Fruit fly (Drosophila melanogaster) whole organism, pupa: ENCODE data around the gene Fatp1.

Experiments
- CG10348 ChIP-seq: fragments of 200-800 bp; sonication (Bioruptor generic); IDR thresholded peaks from 2 replicates; pipeline ENCODE4 v1.3.6; 2022; ENCODE audit warnings: missing biosample characterization, missing genetic modification characterization
- CG12605 ChIP-seq: fragments of 200-800 bp; sonication (Bioruptor generic); IDR thresholded peaks from 2 replicates; pipeline ENCODE4 v1.3.6; 2022; ENCODE audit warnings: missing biosample characterization, missing genetic modification characterization
- CG13204 ChIP-seq: fragments of 200-800 bp; sonication (Bioruptor generic); optimal IDR thresholded peaks from 2 replicates; lab custom pipeline; 2018; ENCODE audit warnings: missing biosample characterization, mild to moderate bottlenecking, missing genetic modification characterization, moderate library complexity
- CG14655 ChIP-seq: fragments of 200-800 bp; sonication (Bioruptor generic); optimal IDR thresholded peaks from 3 replicates; lab custom pipeline; 2017; ENCODE audit warnings: mild to moderate bottlenecking, missing biosample characterization, missing genetic modification reagents, missing genetic modification characterization
- CG15710 ChIP-seq: fragments of 200-800 bp; sonication (Bioruptor generic); optimal IDR thresholded peaks from 2 replicates; lab custom pipeline; 2018; ENCODE audit warnings: missing biosample characterization, mild to moderate bottlenecking, missing genetic modification characterization, moderate library complexity
- CG17806 ChIP-seq: fragments of 200-800 bp; sonication (Bioruptor generic); optimal IDR thresholded peaks from 2 replicates; lab custom pipeline; 2018; ENCODE audit warnings: missing biosample characterization, mild to moderate bottlenecking, missing genetic modification characterization, moderate library complexity
- CG32121 ChIP-seq: fragments of 200-800 bp; sonication (Bioruptor generic); IDR thresholded peaks from 2 replicates; pipeline ENCODE4 v1.3.6; 2022; ENCODE audit warnings: missing biosample characterization, missing genetic modification characterization
- CG34367 ChIP-seq: fragments of 200-800 bp; sonication (Bioruptor generic); optimal IDR thresholded peaks from 2 replicates; lab custom pipeline; 2018; ENCODE audit warnings: missing biosample characterization, mild to moderate bottlenecking, missing genetic modification characterization
- CG4496 ChIP-seq: fragments of 200-800 bp; sonication (Bioruptor generic); IDR thresholded peaks from 3 replicates; pipeline ENCODE4 v1.3.6; 2022; ENCODE audit warnings: missing biosample characterization, missing genetic modification characterization
- CG8159 ChIP-seq: fragments of 200-800 bp; sonication (Bioruptor generic); optimal IDR thresholded peaks from 3 replicates; lab custom pipeline; 2018; ENCODE audit warnings: missing biosample characterization, mild to moderate bottlenecking, missing genetic modification characterization, moderate library complexity
- CG8301 ChIP-seq: fragments of 200-800 bp; sonication (Bioruptor generic); optimal IDR thresholded peaks from 2 replicates; lab custom pipeline; 2018; ENCODE audit warnings: missing biosample characterization, mild to moderate bottlenecking, missing genetic modification characterization
- CG9948 ChIP-seq: fragments of 200-800 bp; sonication (Bioruptor generic); optimal IDR thresholded peaks from 2 replicates; lab custom pipeline; 2018; ENCODE audit warnings: missing biosample characterization, mild to moderate bottlenecking, missing genetic modification characterization, moderate library complexity
- D1 ChIP-seq: fragments of 200-800 bp; sonication (Bioruptor generic); optimal IDR thresholded peaks from 2 replicates; lab custom pipeline; 2018; ENCODE audit warnings: missing biosample characterization, mild to moderate bottlenecking, missing genetic modification characterization, moderate library complexity
- EcR ChIP-seq: fragments of 200-800 bp; sonication (Bioruptor generic); optimal IDR thresholded peaks from 3 replicates; lab custom pipeline; 2019; ENCODE audit warnings: missing biosample characterization, missing genetic modification characterization, mild to moderate bottlenecking, moderate library complexity, missing genetic modification reagents
- Ets98B ChIP-seq: fragments of 200-800 bp; sonication (Bioruptor generic); IDR thresholded peaks from 2 replicates; pipeline ENCODE4 v1.3.6; 2022; ENCODE audit warnings: missing biosample characterization, missing genetic modification characterization
- Pif1A ChIP-seq: fragments of 200-800 bp; sonication (Bioruptor generic); optimal IDR thresholded peaks from 3 replicates; lab custom pipeline; 2016; ENCODE audit warnings: missing biosample characterization, missing genetic modification characterization
- Pif1B ChIP-seq: fragments of 200-800 bp; sonication (Bioruptor generic); optimal IDR thresholded peaks from 3 replicates; lab custom pipeline; 2016; ENCODE audit warnings: missing biosample characterization, missing genetic modification characterization
- Snoo ChIP-seq: fragments of 200-800 bp; sonication (Bioruptor generic); optimal IDR thresholded peaks from 3 replicates; lab custom pipeline; 2017; ENCODE audit warnings: missing biosample characterization, mild to moderate bottlenecking, missing genetic modification characterization, inconsistent platforms
- fd96Ca ChIP-seq: fragments of 200-800 bp; sonication (Bioruptor generic); IDR thresholded peaks from 3 replicates; pipeline ENCODE4 v1.3.6; 2022; ENCODE audit warnings: missing biosample characterization, missing genetic modification characterization
- gl ChIP-seq: fragments of 200-800 bp; sonication (Bioruptor generic); optimal IDR thresholded peaks from 2 replicates; lab custom pipeline; 2018; ENCODE audit warnings: missing biosample characterization, mild to moderate bottlenecking, missing genetic modification characterization
- rn ChIP-seq: fragments of 200-800 bp; sonication (Bioruptor generic); IDR thresholded peaks from 2 replicates; pipeline ENCODE4 v1.3.6; 2022; ENCODE audit warnings: missing biosample characterization, missing genetic modification characterization

Gene Fatp1

dm6 chr2L:10506557-10507252 is 10.3 kb downstream of the Fatp1 start, which contains the start of the genes Myo31DF and CG6094:
TSS of gene Myo31DF (minus strand) at chr2L:10506779.
TSS of gene CG6094 (plus strand) at chr2L:10507081.
- TF ChIP-seq CG8159 (no peak), CG10348 (GFP tag; lab: Robert Waterston, UW) (no peak), Pif1B (GFP tag; lab: Kevin White, UChicago) (no peak), CG17806 (tag; lab: Kevin White, UChicago) (no peak), CG14655 (no peak), rn (GFP tag; lab: Robert Waterston, UW) (no peak), gl (no peak), EcR (GFP tag; lab: Kevin White, UChicago) (peak; percentile 5), CG32121 (GFP tag; lab: Robert Waterston, UW) (peak; percentile 32; the same call in 1 of the 2 replicates), fd96Ca (GFP tag; lab: Robert Waterston, UW) (no peak), Pif1A (GFP tag; lab: Kevin White, UChicago) (no peak), CG12605 (0 out of 2 replicates have a peak, but pooled peaks have one; percentile 16), CG34367 (tag; lab: Kevin White, UChicago) (no peak), CG4496 (GFP tag; lab: Robert Waterston, UW) (peak; percentile 57; the same call in 2 of the 3 replicates), Ets98B (peak; percentile 10), CG9948 (tag; lab: Kevin White, UChicago) (no peak), D1 (tag; lab: Kevin White, UChicago) (no peak), Snoo (no peak), CG15710 (no peak), CG13204 (GFP tag; lab: Kevin White, UChicago) (no peak), CG8301 (tag; lab: Kevin White, UChicago) (no peak)

dm6 chr2L:10505345-10505744 is 11.7 kb downstream of the Fatp1 start:
- no peak for TF ChIP-seq CG14655
- no peak for TF ChIP-seq CG34367 (tag; lab: Kevin White, UChicago)
- no peak for TF ChIP-seq gl
- no peak for TF ChIP-seq Pif1B (GFP tag; lab: Kevin White, UChicago)
- TF ChIP-seq CG9948 (tag; lab: Kevin White, UChicago): no peak
- no peak for TF ChIP-seq Ets98B
- TF ChIP-seq CG4496 (GFP tag; lab: Robert Waterston, UW): no peak
- TF ChIP-seq rn (GFP tag; lab: Robert Waterston, UW): no peak
- no peak for TF ChIP-seq Snoo
- no peak for TF ChIP-seq EcR (GFP tag; lab: Kevin White, UChicago)
- TF ChIP-seq D1 (tag; lab: Kevin White, UChicago): no peak
- TF ChIP-seq CG32121 (GFP tag; lab: Robert Waterston, UW): no peak
- no peak for TF ChIP-seq CG13204 (GFP tag; lab: Kevin White, UChicago)

- TF ChIP-seq Pif1A (GFP tag; lab: Kevin White, UChicago): peak; percentile 26
- no peak for TF ChIP-seq EcR (GFP tag; lab: Kevin White, UChicago)
- peak; percentile 24; the same call in 1 of the 3 replicates for TF ChIP-seq CG4496 (GFP tag; lab: Robert Waterston, UW)
Measured at dm6 chr2L:10504895-10505294, 12.1 kb downstream of the Fatp1 start.

- TF ChIP-seq Ets98B (no peak), CG14655 (no peak), CG34367 (tag; lab: Kevin White, UChicago) (no peak), gl (no peak), D1 (tag; lab: Kevin White, UChicago) (no peak), CG8159 (no peak), CG4496 (GFP tag; lab: Robert Waterston, UW) (no peak), CG13204 (GFP tag; lab: Kevin White, UChicago) (no peak), Pif1B (GFP tag; lab: Kevin White, UChicago) (no peak), CG15710 (no peak), CG8301 (tag; lab: Kevin White, UChicago) (no peak), Pif1A (GFP tag; lab: Kevin White, UChicago) (no peak), rn (GFP tag; lab: Robert Waterston, UW) (no peak), CG10348 (GFP tag; lab: Robert Waterston, UW) (no peak), EcR (GFP tag; lab: Kevin White, UChicago) (no peak), CG12605 (no peak), fd96Ca (GFP tag; lab: Robert Waterston, UW) (no peak), CG9948 (tag; lab: Kevin White, UChicago) (no peak), Snoo (no peak)
Measured at dm6 chr2L:10503356-10503977, 13.6 kb downstream of the Fatp1 start.

- TF ChIP-seq Pif1A (GFP tag; lab: Kevin White, UChicago) (no peak), CG12605 (0 out of 2 replicates have a peak, but pooled peaks have one; percentile 10)
Measured at dm6 chr2L:10502862-10503261, 14.2 kb downstream of the Fatp1 start.

dm6 chr2L:10502244-10502643 is 14.8 kb downstream of the Fatp1 start:
- TF ChIP-seq CG15710: no peak
- TF ChIP-seq Snoo: no peak
- TF ChIP-seq Pif1B (GFP tag; lab: Kevin White, UChicago): no peak
- TF ChIP-seq CG13204 (GFP tag; lab: Kevin White, UChicago): no peak
- no peak for TF ChIP-seq CG17806 (tag; lab: Kevin White, UChicago)
- no peak for TF ChIP-seq gl
- TF ChIP-seq CG34367 (tag; lab: Kevin White, UChicago): no peak
- no peak for TF ChIP-seq Ets98B
- no peak for TF ChIP-seq CG9948 (tag; lab: Kevin White, UChicago)
- no peak for TF ChIP-seq CG4496 (GFP tag; lab: Robert Waterston, UW)
- no peak for TF ChIP-seq CG12605
- no peak for TF ChIP-seq CG8301 (tag; lab: Kevin White, UChicago)
- no peak for TF ChIP-seq D1 (tag; lab: Kevin White, UChicago)
- no peak for TF ChIP-seq Pif1A (GFP tag; lab: Kevin White, UChicago)
